Worm (Caenorhabditis elegans): Measurements from ENCODE around the gene cisd-1.

DNA sequence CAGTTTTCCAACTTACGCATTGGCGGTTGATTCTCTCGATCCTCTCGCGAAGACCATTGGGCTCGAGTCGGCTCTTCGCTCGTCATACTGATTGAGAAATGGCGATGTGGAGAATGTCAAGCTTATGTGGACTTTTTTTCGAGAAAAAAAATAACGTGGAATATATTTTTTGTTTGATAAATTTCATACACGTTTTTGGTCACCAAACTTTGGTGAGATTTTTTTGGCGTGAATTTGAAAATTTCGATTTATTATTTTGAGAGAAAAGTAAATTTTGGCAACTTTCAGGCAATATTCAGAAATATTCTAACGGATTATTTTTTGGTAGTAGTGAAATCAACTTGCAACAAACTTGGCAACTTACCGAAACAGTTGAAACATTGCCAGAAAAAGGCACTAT is 9.7 kb upstream of the cisd-1 start, which contains the start of gene W02B12.12:
- no peak for TF ChIP-seq lin-13 (tag; optimal IDR thresholded peaks at IDR 0.05)
- no peak for TF ChIP-seq ceh-83 (GFP tag; optimal IDR thresholded peaks at IDR 0.05)
- no peak for TF ChIP-seq unc-120 (tag; optimal IDR thresholded peaks at IDR 0.05; ENCODE audit: poor library complexity, severe bottlenecking)
